Fruit fly (Drosophila melanogaster) whole organism, adult: Measurements from ENCODE around the gene CG15553.

Experiments used
- CG11617 ChIP-seq: fragments of 200-800 bp; sonication (Bioruptor generic); optimal IDR thresholded peaks from 2 replicates; lab custom pipeline; 2017; ENCODE audit warnings: mild to moderate bottlenecking, missing biosample characterization, missing genetic modification reagents, missing genetic modification characterization
- CG12768 ChIP-seq: fragments of 200-800 bp; sonication (Bioruptor generic); optimal IDR thresholded peaks from 2 replicates; lab custom pipeline; 2017; ENCODE audit warnings: missing biosample characterization, missing genetic modification characterization, mild to moderate bottlenecking, moderate library complexity, missing genetic modification reagents
- CG14711 ChIP-seq: fragments of 200-800 bp; sonication (Bioruptor generic); optimal IDR thresholded peaks from 2 replicates; lab custom pipeline; 2018; ENCODE audit warnings: missing biosample characterization, mild to moderate bottlenecking, missing genetic modification characterization, moderate library complexity
- CG1620 ChIP-seq: fragments of 200-800 bp; sonication (Bioruptor generic); optimal IDR thresholded peaks from 2 replicates; lab custom pipeline; 2016; ENCODE audit warnings: missing biosample characterization, missing genetic modification characterization
- CG33017 ChIP-seq: fragments of 200-800 bp; sonication (Bioruptor generic); optimal IDR thresholded peaks from 2 replicates; lab custom pipeline; 2018; ENCODE audit warnings: missing biosample characterization, mild to moderate bottlenecking, missing genetic modification characterization, moderate library complexity
- CG5204 ChIP-seq: fragments of 200-800 bp; sonication (Bioruptor generic); optimal IDR thresholded peaks from 2 replicates; lab custom pipeline; 2016; ENCODE audit warnings: missing biosample characterization, missing genetic modification characterization
- CG7045 ChIP-seq: fragments of 200-800 bp; sonication (Bioruptor generic); optimal IDR thresholded peaks from 2 replicates; lab custom pipeline; 2017; ENCODE audit warnings: missing biosample characterization, mild to moderate bottlenecking, missing genetic modification characterization
- CG7101 ChIP-seq: fragments of 200-800 bp; sonication (Bioruptor generic); optimal IDR thresholded peaks from 2 replicates; lab custom pipeline; 2018; ENCODE audit warnings: missing biosample characterization, mild to moderate bottlenecking, missing genetic modification characterization, moderate library complexity
- Clk ChIP-seq: fragments of 200-800 bp; sonication (Bioruptor generic); optimal IDR thresholded peaks from 2 replicates; lab custom pipeline; 2017; ENCODE audit warnings: missing biosample characterization, missing genetic modification characterization
- Crg-1 ChIP-seq: fragments of 200-800 bp; sonication (Bioruptor generic); optimal IDR thresholded peaks from 2 replicates; lab custom pipeline; 2016; ENCODE audit warnings: missing biosample characterization, missing genetic modification characterization
- Hr96 ChIP-seq: fragments of 200-800 bp; sonication (Bioruptor generic); optimal IDR thresholded peaks from 2 replicates; lab custom pipeline; 2016; ENCODE audit warnings: missing biosample characterization, missing genetic modification characterization
- Mnt ChIP-seq: fragments of 200-800 bp; sonication (Bioruptor generic); optimal IDR thresholded peaks from 2 replicates; lab custom pipeline; 2016; ENCODE audit warnings: missing biosample characterization, mild to moderate bottlenecking, missing genetic modification characterization
- bab1 ChIP-seq: fragments of 200-800 bp; sonication (Bioruptor generic); optimal IDR thresholded peaks from 3 replicates; lab custom pipeline; 2019; ENCODE audit warnings: missing biosample characterization, mild to moderate bottlenecking, missing genetic modification characterization, moderate library complexity
- cic ChIP-seq: fragments of 200-800 bp; sonication (Bioruptor generic); optimal IDR thresholded peaks from 2 replicates; lab custom pipeline; 2017; ENCODE audit warnings: missing biosample characterization, mild to moderate bottlenecking, missing genetic modification characterization, moderate library complexity
- cnc ChIP-seq, 2 experiments: fragments of >200 bp; optimal IDR thresholded peaks; 2 replicates each; lab custom pipeline; 2017
- kay ChIP-seq: fragments of 200-800 bp; sonication (Bioruptor generic); peaks from one replicate; lab custom pipeline; 2016; ENCODE audit warnings: missing biosample characterization, missing genetic modification characterization, borderline replicate concordance
- ovo ChIP-seq: fragments of 200-800 bp; sonication (Bioruptor generic); optimal IDR thresholded peaks from 2 replicates; lab custom pipeline; 2016; ENCODE audit warnings: missing biosample characterization, missing genetic modification characterization
- pad ChIP-seq: fragments of 200-800 bp; sonication (Bioruptor generic); optimal IDR thresholded peaks from 3 replicates; lab custom pipeline; 2017; ENCODE audit warnings: missing biosample characterization, missing genetic modification characterization, mild to moderate bottlenecking, moderate library complexity, missing genetic modification reagents
- tj ChIP-seq: fragments of 200-800 bp; sonication (Bioruptor generic); optimal IDR thresholded peaks from 3 replicates; lab custom pipeline; 2017; ENCODE audit warnings: missing biosample characterization, mild to moderate bottlenecking, missing genetic modification characterization, moderate library complexity
- toe ChIP-seq: fragments of 200-800 bp; sonication (Bioruptor generic); optimal IDR thresholded peaks from 2 replicates; lab custom pipeline; 2016; ENCODE audit warnings: missing biosample characterization, missing genetic modification characterization

Gene CG15553

dm6 chr3R:31101069-31101468 lies at the start of gene CG15553:
TSS of gene CG15553 (minus strand) at chr3R:31101169.
- TF ChIP-seq CG7101 (tag; lab: Kevin White, UChicago) (no peak), Mnt (no peak), Hr96 (GFP tag; lab: Kevin White, UChicago) (no peak), cnc (optimal IDR thresholded peaks at IDR 0.05; lab: Kevin White, UChicago) (no peak), CG7045 (GFP tag; lab: Kevin White, UChicago) (no peak), CG11617 (GFP tag; lab: Kevin White, UChicago) (no peak), kay (GFP tag; lab: Kevin White, UChicago) (no peak), Clk (GFP tag; lab: Kevin White, UChicago) (no peak), CG33017 (tag; lab: Kevin White, UChicago) (no peak), pad (GFP tag; lab: Kevin White, UChicago) (no peak), ovo (GFP tag; lab: Kevin White, UChicago) (no peak), Crg-1 (GFP tag; lab: Kevin White, UChicago) (no peak), CG1620 (GFP tag; lab: Kevin White, UChicago) (no peak), CG14711 (tag; lab: Kevin White, UChicago) (no peak), tj (GFP tag; lab: Kevin White, UChicago) (no peak), cic (GFP tag; lab: Kevin White, UChicago) (no peak), CG12768 (GFP tag; lab: Kevin White, UChicago) (no peak), bab1 (GFP tag; lab: Kevin White, UChicago) (no peak), toe (GFP tag; lab: Kevin White, UChicago) (no peak), CG5204 (no peak)

DNA sequence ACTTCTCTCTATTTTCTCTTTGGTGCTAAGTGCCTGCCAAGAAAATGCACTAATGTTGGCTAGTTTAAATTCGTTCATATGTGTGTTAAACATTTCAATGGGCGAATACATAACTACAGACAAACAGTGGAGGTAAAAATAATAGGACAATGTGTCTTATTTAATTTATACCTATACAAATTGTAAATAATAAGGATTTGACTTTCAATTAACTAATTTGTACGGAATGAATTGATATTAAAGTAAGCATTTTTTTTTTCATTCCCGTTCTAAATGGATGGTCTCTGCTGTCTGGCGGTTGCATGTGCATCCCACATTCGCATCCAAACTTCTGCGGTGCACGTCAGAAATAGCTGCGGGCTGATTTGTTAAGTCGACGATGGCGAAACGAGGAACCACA lies 46.0 kb upstream of the CG15553 start:
- TF ChIP-seq cnc (optimal IDR thresholded peaks at IDR 0.05; lab: Kevin White, UChicago) (no peak), kay (GFP tag; lab: Kevin White, UChicago) (peak; percentile 20)

- no peak for TF ChIP-seq bab1 (GFP tag; lab: Kevin White, UChicago)
- no peak for TF ChIP-seq Clk (GFP tag; lab: Kevin White, UChicago)
- no peak for TF ChIP-seq cic (GFP tag; lab: Kevin White, UChicago)
- TF ChIP-seq CG7101 (tag; lab: Kevin White, UChicago) = no peak
- TF ChIP-seq CG33017 (tag; lab: Kevin White, UChicago) = no peak
- TF ChIP-seq CG7045 (GFP tag; lab: Kevin White, UChicago) = no peak
- no peak for TF ChIP-seq kay (GFP tag; lab: Kevin White, UChicago)
- TF ChIP-seq cnc (optimal IDR thresholded peaks at IDR 0.05; lab: Kevin White, UChicago) = no peak
- no peak for TF ChIP-seq Mnt
- no peak for TF ChIP-seq Hr96 (GFP tag; lab: Kevin White, UChicago)
Measured at dm6 chr3R:31141691-31142090, 40.7 kb upstream of the CG15553 start.

DNA sequence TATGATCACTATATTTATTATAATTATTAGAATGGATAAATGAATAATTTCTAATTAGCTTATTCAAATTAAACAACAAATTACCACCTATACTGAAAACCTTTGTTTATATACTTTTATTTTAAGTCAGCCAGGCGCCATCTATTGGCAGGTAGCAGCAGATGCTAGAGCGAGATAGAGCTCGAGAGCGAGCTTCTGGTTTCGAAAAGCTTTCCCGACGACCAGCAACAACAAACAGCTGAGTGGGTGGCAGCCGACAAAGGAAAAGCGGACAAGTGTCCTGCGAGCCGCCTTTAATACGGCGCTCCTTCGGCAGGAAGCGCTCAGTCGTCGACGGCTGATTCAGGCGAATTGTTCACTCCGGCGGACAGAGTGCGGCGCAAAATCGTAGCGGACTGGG lies 33.1 kb upstream of the CG15553 start, which contains the start of gene Gycbeta100B:
Gycbeta100B (plus strand) TSS at position 337 of the 400 bp plus-strand sequence.
- TF ChIP-seq CG7045 (GFP tag; lab: Kevin White, UChicago) (peak; percentile 1), cnc (optimal IDR thresholded peaks at IDR 0.05; lab: Kevin White, UChicago) (no peak)

- TF ChIP-seq Hr96 (GFP tag; lab: Kevin White, UChicago) = no peak
- TF ChIP-seq CG33017 (tag; lab: Kevin White, UChicago) = no peak
- TF ChIP-seq CG12768 (GFP tag; lab: Kevin White, UChicago) = no peak
- TF ChIP-seq CG5204 = no peak
- TF ChIP-seq tj (GFP tag; lab: Kevin White, UChicago) = no peak
- no peak for TF ChIP-seq cic (GFP tag; lab: Kevin White, UChicago)
- TF ChIP-seq Clk (GFP tag; lab: Kevin White, UChicago) = no peak
- no peak for TF ChIP-seq CG1620 (GFP tag; lab: Kevin White, UChicago)
- TF ChIP-seq pad (GFP tag; lab: Kevin White, UChicago) = no peak
- no peak for TF ChIP-seq CG7045 (GFP tag; lab: Kevin White, UChicago)
- no peak for TF ChIP-seq cnc (optimal IDR thresholded peaks at IDR 0.05; lab: Kevin White, UChicago)
- TF ChIP-seq kay (GFP tag; lab: Kevin White, UChicago) = no peak
- no peak for TF ChIP-seq toe (GFP tag; lab: Kevin White, UChicago)
- TF ChIP-seq ovo (GFP tag; lab: Kevin White, UChicago) = no peak
- TF ChIP-seq CG7101 (tag; lab: Kevin White, UChicago) = no peak
- no peak for TF ChIP-seq bab1 (GFP tag; lab: Kevin White, UChicago)
- no peak for TF ChIP-seq Mnt
Measured at dm6 chr3R:31130566-31130965, 29.6 kb upstream of the CG15553 start, which contains the start of gene Ktch. TSS of gene Ktch (minus strand) at chr3R:31130666.

DNA sequence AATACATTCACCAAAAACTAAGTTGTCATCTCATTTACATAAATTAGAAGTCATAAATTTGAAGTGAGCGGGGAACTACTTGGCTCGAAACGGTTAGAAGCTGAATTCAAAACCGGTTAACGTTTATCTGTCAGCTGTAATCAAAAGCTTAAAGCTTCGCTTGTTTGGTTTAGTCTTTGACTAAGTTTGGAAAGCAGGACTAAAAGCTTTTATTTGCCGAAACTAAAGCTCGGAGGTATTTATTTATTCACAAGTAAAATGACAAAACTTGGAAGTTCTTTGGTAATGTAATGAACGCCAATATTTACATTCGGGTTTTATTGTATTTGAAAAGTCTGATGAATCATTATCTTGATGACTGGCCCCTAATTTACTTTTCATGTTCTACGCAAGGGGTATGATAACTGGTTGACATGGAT lies 26.4 kb upstream of the CG15553 start:
- TF ChIP-seq CG5204 (no peak), pad (GFP tag; lab: Kevin White, UChicago) (no peak), CG11617 (GFP tag; lab: Kevin White, UChicago) (no peak), CG7101 (tag; lab: Kevin White, UChicago) (peak; percentile 41), tj (GFP tag; lab: Kevin White, UChicago) (no peak), cnc (optimal IDR thresholded peaks at IDR 0.05; lab: Kevin White, UChicago) (no peak), bab1 (GFP tag; lab: Kevin White, UChicago) (peak; percentile 17), Clk (GFP tag; lab: Kevin White, UChicago) (no peak), Crg-1 (GFP tag; lab: Kevin White, UChicago) (no peak), CG1620 (GFP tag; lab: Kevin White, UChicago) (no peak), toe (GFP tag; lab: Kevin White, UChicago) (no peak), CG14711 (tag; lab: Kevin White, UChicago) (no peak), CG33017 (tag; lab: Kevin White, UChicago) (peak; percentile 17), Mnt (no peak), kay (GFP tag; lab: Kevin White, UChicago) (peak; percentile 94), CG12768 (GFP tag; lab: Kevin White, UChicago) (no peak), ovo (GFP tag; lab: Kevin White, UChicago) (no peak), cic (GFP tag; lab: Kevin White, UChicago) (peak; percentile 72), CG7045 (GFP tag; lab: Kevin White, UChicago) (no peak), Hr96 (GFP tag; lab: Kevin White, UChicago) (no peak)
